Worm (Caenorhabditis elegans): Measurements from ENCODE around the gene C33B4.5.

The C33B4.5 gene

ce11 chrII:11376598-11377108, 6.5 kb upstream of the C33B4.5 start (continued):
- TF ChIP-seq madf-10 (tag; optimal IDR thresholded peaks at IDR 0.05) (no peak), snpc-3.4 (tag; optimal IDR thresholded peaks at IDR 0.05) (peak; percentile 88), F57A8.1 (GFP tag; optimal IDR thresholded peaks at IDR 0.05) (no peak), F49E8.2 (tag; optimal IDR thresholded peaks at IDR 0.05; ENCODE audit: insufficient read depth) (peak; percentile 96), F33H1.4 (GFP tag; IDR thresholded peaks at IDR 0.05) (peak; percentile 74), aptf-3 (GFP tag; IDR thresholded peaks at IDR 0.05) (no peak), nhr-27 (tag; optimal IDR thresholded peaks at IDR 0.05) (no peak), ceh-58 (GFP tag; IDR thresholded peaks at IDR 0.05) (no peak), F55B11.4 (tag; optimal IDR thresholded peaks at IDR 0.05; ENCODE audit: borderline replicate concordance, insufficient read depth) (no peak), lin-26 (GFP tag; IDR thresholded peaks at IDR 0.05) (peak; percentile 92), repo-1 (tag; optimal IDR thresholded peaks at IDR 0.05) (peak; percentile 93), cebp-2 (GFP tag; IDR thresholded peaks at IDR 0.05) (0 out of 2 replicates have a peak, but pooled peaks have one; percentile 57), dpl-1 (GFP tag; optimal IDR thresholded peaks at IDR 0.05) (no peak), madf-8 (GFP tag; conservative IDR thresholded peaks at IDR 0.05) (peak; percentile 75), hrde-1 (tag; optimal IDR thresholded peaks at IDR 0.05; ENCODE audit: borderline replicate concordance) (peak; percentile 95), sea-2 (GFP tag; IDR thresholded peaks at IDR 0.05) (no peak), Y56A3A.18 (GFP tag; IDR thresholded peaks at IDR 0.05) (peak; percentile 87; the same call in 1 of the 2 replicates), hmg-20 (GFP tag; IDR thresholded peaks at IDR 0.05) (no peak), zfh-2 (GFP tag; conservative IDR thresholded peaks at IDR 0.05) (no peak), nfya-2 (GFP tag; IDR thresholded peaks at IDR 0.05) (no peak), egl-44 (GFP tag; IDR thresholded peaks at IDR 0.05) (no peak; the same call in 1 of the 2 replicates), let-607 (tag; optimal IDR thresholded peaks at IDR 0.05) (peak; percentile 34 to 77), nhr-90 (tag; optimal IDR thresholded peaks at IDR 0.05) (peak; percentile 70), ekl-4 (GFP tag; IDR thresholded peaks at IDR 0.05) (peak; percentile 94), lin-54 (GFP tag; optimal IDR thresholded peaks at IDR 0.05) (peak; percentile 89), K11D2.4 (GFP tag; IDR thresholded peaks at IDR 0.05) (peak; percentile 73), madf-6 (GFP tag; IDR thresholded peaks at IDR 0.05) (peak; percentile 87), F52B5.7 (tag; optimal IDR thresholded peaks at IDR 0.05) (peak; percentile 88), pbrm-1 (GFP tag; IDR thresholded peaks at IDR 0.05) (peak; percentile 96), snpc-1.3 (tag; optimal IDR thresholded peaks at IDR 0.05; ENCODE audit: insufficient read depth) (peak; percentile 88), F57C9.4 (tag; optimal IDR thresholded peaks at IDR 0.05) (no peak), ztf-25 (GFP tag; IDR thresholded peaks at IDR 0.05) (0 out of 2 replicates have a peak, but pooled peaks have one; percentile 61), attf-5 (GFP tag; optimal IDR thresholded peaks at IDR 0.05) (peak; percentile 52), ceh-27 (GFP tag; optimal IDR thresholded peaks at IDR 0.05) (peak; percentile 57), gei-17 (GFP tag; optimal IDR thresholded peaks at IDR 0.05) (peak; percentile 47), C06A6.2 (GFP tag; conservative IDR thresholded peaks at IDR 0.05) (0 out of 2 replicates have a peak, but pooled peaks have one; percentile 54), ceh-100 (GFP tag; IDR thresholded peaks at IDR 0.05) (peak; percentile 83), nhr-179 (tag; optimal IDR thresholded peaks at IDR 0.05) (no peak), hsf-1 (GFP tag; IDR thresholded peaks at IDR 0.05) (peak; percentile 76), Y67H2A.10 (GFP tag; conservative IDR thresholded peaks at IDR 0.05) (peak; percentile 39), him-1 (tag; optimal IDR thresholded peaks at IDR 0.05) (peak; percentile 94), lir-1 (GFP tag; conservative IDR thresholded peaks at IDR 0.05) (peak; percentile 64), lin-35 (GFP tag; optimal IDR thresholded peaks at IDR 0.05) (peak in 1 of 3 experiments; percentile 51), nhr-80 (tag; optimal IDR thresholded peaks at IDR 0.05) (peak; percentile 44), chd-7 (tag; optimal IDR thresholded peaks at IDR 0.05) (peak; percentile 84), dpff-1 (tag; optimal IDR thresholded peaks at IDR 0.05) (peak; percentile 73), zim-3 (tag; optimal IDR thresholded peaks at IDR 0.05) (peak; percentile 71)

Data from whole organism, young adult.